Worm (Caenorhabditis elegans): ENCODE data around the gene T07G12.4.

ce11 chrIV:10561605-10562004, 23.1 kb upstream of the T07G12.4 start, which contains the start of gene him-8:
- TF ChIP-seq ama-1 (optimal IDR thresholded peaks at IDR 0.05) (no peak), nhr-12 (tag; optimal IDR thresholded peaks at IDR 0.05) (no peak), elt-3 (tag; optimal IDR thresholded peaks at IDR 0.05) (no peak), unc-62 (GFP tag; optimal IDR thresholded peaks at IDR 0.05) (no peak), skn-1 (tag; optimal IDR thresholded peaks at IDR 0.05) (no peak), lsy-2 (tag; optimal IDR thresholded peaks at IDR 0.05) (no peak)
